Worm (Caenorhabditis elegans) whole organism, young adult: ENCODE data around the gene ZK546.5.
"Not testable (repeated sequence)": the region's sequence is repeated elsewhere in the genome, so short reads cannot be mapped to it uniquely, and the experiment has no call there.

Experiments used
- B0035.1 ChIP-seq: sonication (generic microtip); optimal IDR thresholded peaks from 2 replicates; lab custom pipeline; 2016; ENCODE audit warnings: missing genetic modification characterization, mild to moderate bottlenecking, missing compliant biosample characterization, missing genotype, missing genetic modification reagents
- C06A6.2 ChIP-seq: fragments of 200-800 bp; sonication (Bioruptor generic); conservative IDR thresholded peaks from 2 replicates; pipeline ENCODE4 v1.3.6; 2022; ENCODE audit warnings: missing genetic modification characterization, missing compliant biosample characterization
- D2030.7 ChIP-seq: fragments of 200-800 bp; sonication (Bioruptor generic); IDR thresholded peaks from 2 replicates; pipeline ENCODE4 v1.3.6; 2022; ENCODE audit warnings: missing genetic modification reagents, missing genetic modification characterization, missing compliant biosample characterization
- F10E7.11 ChIP-seq: sonication (generic microtip); optimal IDR thresholded peaks from 2 replicates; lab custom pipeline; 2017; ENCODE audit warnings: mild to moderate bottlenecking, missing genetic modification characterization, moderate library complexity, missing compliant biosample characterization
- F23B12.7 ChIP-seq: sonication (generic microtip); optimal IDR thresholded peaks from 2 replicates; lab custom pipeline; 2017; ENCODE audit warnings: missing genetic modification characterization, mild to moderate bottlenecking, missing compliant biosample characterization, antibody characterized with exemption, moderate library complexity; ENCODE audit not compliant: insufficient read depth
- F33H1.4 ChIP-seq: fragments of 200-800 bp; sonication (Bioruptor generic); IDR thresholded peaks from 2 replicates; pipeline ENCODE4 v1.3.6; 2022; ENCODE audit warnings: missing genetic modification reagents, missing genetic modification characterization, missing compliant biosample characterization
- F39B2.1 ChIP-seq: fragments of 200-800 bp; sonication (Bioruptor generic); IDR thresholded peaks from 2 replicates; pipeline ENCODE4 v1.3.6; 2022; ENCODE audit warnings: missing genetic modification reagents, missing genetic modification characterization, missing compliant biosample characterization
- Y56A3A.18 ChIP-seq: fragments of 200-800 bp; sonication (Bioruptor generic); IDR thresholded peaks from 2 replicates; pipeline ENCODE4 v1.3.6; 2022; ENCODE audit warnings: missing genetic modification reagents, missing genetic modification characterization, missing compliant biosample characterization
- ZK185.1 ChIP-seq: sonication (generic microtip); optimal IDR thresholded peaks from 2 replicates; lab custom pipeline; 2016; ENCODE audit warnings: mild to moderate bottlenecking, missing genetic modification characterization, missing compliant biosample characterization; ENCODE audit not compliant: poor library complexity, severe bottlenecking
- ama-1 ChIP-seq, 3 experiments: fragments of 150-350 bp in 1 of 3; sonication (generic microtip) in 2 of 3; optimal IDR thresholded peaks; 2 replicates each; lab custom pipeline; 2014 to 2018; ENCODE audit warnings: missing biosample characterization in 2 of 3, missing genetic modification characterization in 2 of 3, missing genetic modification reagents in 2 of 3
- aptf-3 ChIP-seq: fragments of 200-800 bp; sonication (Bioruptor generic); IDR thresholded peaks from 2 replicates; pipeline ENCODE4 v1.3.6; 2022; ENCODE audit warnings: missing genetic modification characterization, missing compliant biosample characterization
- atf-7 ChIP-seq: sonication (generic microtip); optimal IDR thresholded peaks from 2 replicates; lab custom pipeline; 2017; ENCODE audit warnings: mild to moderate bottlenecking, missing genetic modification characterization, missing compliant biosample characterization
- attf-3 ChIP-seq: fragments of 200-800 bp; sonication (Bioruptor generic); conservative IDR thresholded peaks from 2 replicates; pipeline ENCODE4 v1.3.6; 2022; ENCODE audit warnings: missing genetic modification reagents, missing genetic modification characterization, missing compliant biosample characterization
- attf-5 ChIP-seq: fragments of 200-800 bp; sonication (Bioruptor generic); optimal IDR thresholded peaks from 2 replicates; lab custom pipeline; 2018; ENCODE audit warnings: mild to moderate bottlenecking, missing genetic modification characterization, missing compliant biosample characterization
- cebp-2 ChIP-seq: fragments of 200-800 bp; sonication (Bioruptor generic); IDR thresholded peaks from 2 replicates; pipeline ENCODE4 v1.3.6; 2022; ENCODE audit warnings: missing genetic modification characterization, missing compliant biosample characterization
- ceh-79 ChIP-seq: sonication (generic microtip); optimal IDR thresholded peaks from 2 replicates; lab custom pipeline; 2017; ENCODE audit warnings: mild to moderate bottlenecking, missing genetic modification characterization, missing compliant biosample characterization
- chd-7 ChIP-seq: sonication (generic microtip); optimal IDR thresholded peaks from 2 replicates; lab custom pipeline; 2016; ENCODE audit warnings: mild to moderate bottlenecking, missing genetic modification characterization, moderate library complexity, missing compliant biosample characterization
- die-1 ChIP-seq: sonication (generic microtip); optimal IDR thresholded peaks from 2 replicates; lab custom pipeline; 2016; ENCODE audit warnings: missing genotype, mild to moderate bottlenecking, missing genetic modification characterization, missing compliant biosample characterization
- dpff-1 ChIP-seq: sonication (generic microtip); optimal IDR thresholded peaks from 2 replicates; lab custom pipeline; 2017; ENCODE audit warnings: mild to moderate bottlenecking, missing genetic modification characterization, missing compliant biosample characterization
- efl-1 ChIP-seq: fragments of 150-350 bp; optimal IDR thresholded peaks from 2 replicates; lab custom pipeline; 2014; ENCODE audit warnings: missing biosample characterization, missing genetic modification reagents, missing genetic modification characterization
- egl-44 ChIP-seq: fragments of 200-800 bp; sonication (Bioruptor generic); IDR thresholded peaks from 2 replicates; pipeline ENCODE4 v1.3.6; 2022; ENCODE audit warnings: missing genetic modification reagents, missing genetic modification characterization, missing compliant biosample characterization
- hlh-12 ChIP-seq: sonication (generic microtip); optimal IDR thresholded peaks from 2 replicates; lab custom pipeline; 2016; ENCODE audit warnings: missing genetic modification characterization, missing compliant biosample characterization
- hlh-26 ChIP-seq: fragments of 200-800 bp; sonication (Bioruptor generic); conservative IDR thresholded peaks from 2 replicates; pipeline ENCODE4 v1.3.6; 2022; ENCODE audit warnings: missing genetic modification reagents, missing genetic modification characterization, missing compliant biosample characterization
- let-526 ChIP-seq: fragments of 200-800 bp; sonication (Bioruptor generic); IDR thresholded peaks from 2 replicates; pipeline ENCODE4 v1.3.6; 2022; ENCODE audit warnings: missing genetic modification reagents, missing genetic modification characterization, missing compliant biosample characterization
- let-607 ChIP-seq, 2 experiments: fragments of 200-800 bp in 1 of 2; sonication (Bioruptor generic) in 1 of 2; sonication (generic microtip) in 1 of 2; optimal IDR thresholded peaks; 2 replicates each; lab custom pipeline; 2016 to 2018; ENCODE audit warnings: mild to moderate bottlenecking in 2 of 2, missing compliant biosample characterization in 2 of 2, missing genetic modification characterization in 2 of 2, moderate library complexity in 2 of 2, missing genotype in 1 of 2
- lin-40 ChIP-seq: sonication (generic microtip); optimal IDR thresholded peaks from 2 replicates; lab custom pipeline; 2016; ENCODE audit warnings: missing genetic modification characterization, mild to moderate bottlenecking, missing compliant biosample characterization, missing genotype, missing genetic modification reagents
- lin-54 ChIP-seq: fragments of 200-800 bp; sonication (Bioruptor generic); optimal IDR thresholded peaks from 2 replicates; lab custom pipeline; 2018; ENCODE audit warnings: mild to moderate bottlenecking, missing genetic modification characterization, missing compliant biosample characterization
- lsy-27 ChIP-seq: sonication (generic microtip); optimal IDR thresholded peaks from 2 replicates; lab custom pipeline; 2017; ENCODE audit warnings: missing genetic modification characterization, mild to moderate bottlenecking, missing compliant biosample characterization, antibody characterized with exemption, missing genotype, borderline replicate concordance; ENCODE audit not compliant: insufficient read depth
- madf-6 ChIP-seq: fragments of 200-800 bp; sonication (Bioruptor generic); IDR thresholded peaks from 2 replicates; pipeline ENCODE4 v1.3.6; 2022; ENCODE audit warnings: missing genetic modification reagents, missing genetic modification characterization, missing compliant biosample characterization
- madf-8 ChIP-seq: fragments of 200-800 bp; sonication (Bioruptor generic); conservative IDR thresholded peaks from 2 replicates; pipeline ENCODE4 v1.3.6; 2022; ENCODE audit warnings: missing genetic modification reagents, missing genetic modification characterization, missing compliant biosample characterization
- mes-4 ChIP-seq: sonication (generic microtip); optimal IDR thresholded peaks from 2 replicates; lab custom pipeline; 2016; ENCODE audit warnings: missing genotype, missing genetic modification characterization, missing compliant biosample characterization
- mxl-1 ChIP-seq: sonication (generic microtip); optimal IDR thresholded peaks from 2 replicates; lab custom pipeline; 2016; ENCODE audit warnings: missing genetic modification characterization, missing compliant biosample characterization
- nhr-120 ChIP-seq: fragments of 200-800 bp; sonication (Bioruptor generic); IDR thresholded peaks from 2 replicates; pipeline ENCODE4 v1.3.6; 2022; ENCODE audit warnings: missing genetic modification characterization, missing compliant biosample characterization
- pbrm-1 ChIP-seq: fragments of 200-800 bp; sonication (Bioruptor generic); IDR thresholded peaks from 2 replicates; pipeline ENCODE4 v1.3.6; 2022; ENCODE audit warnings: missing genetic modification reagents, missing genetic modification characterization, missing compliant biosample characterization
- repo-1 ChIP-seq: sonication (generic microtip); optimal IDR thresholded peaks from 2 replicates; lab custom pipeline; 2017; ENCODE audit warnings: mild to moderate bottlenecking, missing genetic modification characterization, missing compliant biosample characterization
- sea-2 ChIP-seq: fragments of 200-800 bp; sonication (Bioruptor generic); IDR thresholded peaks from 2 replicates; pipeline ENCODE4 v1.3.6; 2022; ENCODE audit warnings: missing genetic modification characterization, missing compliant biosample characterization
- snpc-3.4 ChIP-seq: sonication (generic microtip); optimal IDR thresholded peaks from 2 replicates; lab custom pipeline; 2017; ENCODE audit warnings: missing genetic modification characterization, mild to moderate bottlenecking, missing compliant biosample characterization, antibody characterized with exemption, moderate library complexity, missing genotype, missing genetic modification reagents
- somi-1 ChIP-seq: fragments of 200-800 bp; sonication (Bioruptor generic); optimal IDR thresholded peaks from 2 replicates; lab custom pipeline; 2018; ENCODE audit warnings: mild to moderate bottlenecking, missing genetic modification characterization, missing compliant biosample characterization
- tbp1 ChIP-seq: fragments of 200-800 bp; sonication (Bioruptor generic); optimal IDR thresholded peaks from 2 replicates; lab custom pipeline; 2018; ENCODE audit warnings: mild to moderate bottlenecking, missing genetic modification characterization, missing compliant biosample characterization
- tlf-1 ChIP-seq: fragments of 200-800 bp; sonication (Bioruptor generic); optimal IDR thresholded peaks from 2 replicates; lab custom pipeline; 2018; ENCODE audit warnings: mild to moderate bottlenecking, missing genetic modification characterization, missing compliant biosample characterization
- unc-130 ChIP-seq: sonication (generic microtip); optimal IDR thresholded peaks from 2 replicates; lab custom pipeline; 2016; ENCODE audit warnings: missing genetic modification reagents, missing genetic modification characterization, missing compliant biosample characterization
- unc-62 ChIP-seq: fragments of 150-350 bp; optimal IDR thresholded peaks from 2 replicates; lab custom pipeline; 2014; ENCODE audit warnings: missing biosample characterization, missing genetic modification reagents, missing genetic modification characterization
- zfh-2 ChIP-seq: fragments of 200-800 bp; sonication (Bioruptor generic); conservative IDR thresholded peaks from 2 replicates; pipeline ENCODE4 v1.3.6; 2022; ENCODE audit warnings: missing genetic modification reagents, missing genetic modification characterization, missing compliant biosample characterization
- ztf-25 ChIP-seq: fragments of 200-800 bp; sonication (Bioruptor generic); IDR thresholded peaks from 2 replicates; pipeline ENCODE4 v1.3.6; 2022; ENCODE audit warnings: missing genetic modification reagents, missing genetic modification characterization, missing compliant biosample characterization
- ztf-26 ChIP-seq: sonication (generic microtip); optimal IDR thresholded peaks from 2 replicates; lab custom pipeline; 2017; ENCODE audit warnings: missing genetic modification characterization, missing compliant biosample characterization

The ZK546.5 gene

DNA sequence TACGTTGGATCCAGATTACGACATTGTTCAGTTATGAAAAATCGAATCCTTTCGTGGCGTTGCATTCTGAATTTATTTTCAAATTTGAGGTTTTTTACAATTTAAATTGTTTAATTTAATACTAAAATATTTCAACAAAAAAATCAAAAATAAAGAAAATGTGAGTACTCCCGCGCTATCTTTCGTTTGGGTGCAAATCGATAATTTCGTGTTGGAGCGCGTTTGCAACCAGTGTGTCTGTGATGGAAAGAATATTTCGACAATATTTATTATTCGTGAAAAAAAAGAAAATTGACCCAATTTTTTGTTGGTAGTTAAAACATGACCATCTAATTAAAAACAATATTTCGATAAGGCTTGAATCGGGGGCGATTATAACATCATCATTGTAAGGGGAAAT lies 33.6 kb upstream of the ZK546.5 start, which contains the start of gene R05F9.9 (continued):
- TF ChIP-seq lin-40 (tag; lab: Kevin White, UChicago): peak; percentile 8
- 0 out of 2 replicates have a peak, but pooled peaks have one; percentile 15 for TF ChIP-seq F39B2.1
- TF ChIP-seq sea-2 (GFP tag; lab: Robert Waterston, UW): no peak
- TF ChIP-seq ztf-25 (GFP tag; lab: Robert Waterston, UW): no peak
- peak; percentile 6; the same call in 1 of the 2 replicates for TF ChIP-seq F33H1.4 (GFP tag; lab: Robert Waterston, UW)
- TF ChIP-seq repo-1 (tag; lab: Kevin White, UChicago): peak; percentile 56
- peak; percentile 27 for TF ChIP-seq mxl-1
- TF ChIP-seq ama-1 (optimal IDR thresholded peaks at IDR 0.05; lab: Kevin White, UChicago): peak; percentile 64
- no peak for TF ChIP-seq ama-1 (GFP tag; optimal IDR thresholded peaks at IDR 0.05; lab: Kevin White, UChicago)
- no peak for TF ChIP-seq unc-62 (GFP tag; lab: Kevin White, UChicago)
- no peak for TF ChIP-seq pbrm-1
- TF ChIP-seq egl-44 (GFP tag; lab: Robert Waterston, UW): no peak
- no peak for TF ChIP-seq B0035.1 (tag; lab: Kevin White, UChicago)
- TF ChIP-seq madf-6: peak; percentile 51
- peak; percentile 43 for TF ChIP-seq tbp1 (GFP tag; lab: Kevin White, UChicago)
- peak; percentile 37 for TF ChIP-seq ztf-26 (tag; lab: Kevin White, UChicago)
- peak; percentile 37 for TF ChIP-seq ZK185.1
- TF ChIP-seq ceh-79 (tag; lab: Kevin White, UChicago): peak; percentile 12

DNA sequence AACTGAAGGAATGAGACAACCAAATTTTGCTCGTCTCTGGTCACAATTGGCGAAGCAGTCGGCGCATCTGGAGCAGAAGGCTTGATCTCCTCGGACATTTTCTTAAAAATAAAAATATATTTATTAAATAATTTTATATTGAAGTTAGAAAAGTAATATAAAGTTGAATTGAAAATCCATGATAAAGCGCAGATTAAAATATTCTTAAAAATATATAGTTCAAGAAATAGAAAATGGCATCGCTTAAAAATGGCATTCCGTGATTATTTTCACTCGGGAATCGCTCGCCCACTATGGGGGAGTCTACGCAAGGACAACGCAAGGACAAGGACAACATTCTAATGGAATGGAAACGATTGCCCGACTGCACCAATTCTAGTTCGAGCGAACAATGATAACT lies 31.9 kb upstream of the ZK546.5 start, which contains the start of gene sgt-1:
sgt-1 (minus strand) TSS at position 101 of the 400 bp plus-strand sequence.
- TF ChIP-seq unc-130 (GFP tag; lab: Kevin White, UChicago); madf-8; chd-7 (tag; lab: Kevin White, UChicago): not testable (repeated sequence)

DNA sequence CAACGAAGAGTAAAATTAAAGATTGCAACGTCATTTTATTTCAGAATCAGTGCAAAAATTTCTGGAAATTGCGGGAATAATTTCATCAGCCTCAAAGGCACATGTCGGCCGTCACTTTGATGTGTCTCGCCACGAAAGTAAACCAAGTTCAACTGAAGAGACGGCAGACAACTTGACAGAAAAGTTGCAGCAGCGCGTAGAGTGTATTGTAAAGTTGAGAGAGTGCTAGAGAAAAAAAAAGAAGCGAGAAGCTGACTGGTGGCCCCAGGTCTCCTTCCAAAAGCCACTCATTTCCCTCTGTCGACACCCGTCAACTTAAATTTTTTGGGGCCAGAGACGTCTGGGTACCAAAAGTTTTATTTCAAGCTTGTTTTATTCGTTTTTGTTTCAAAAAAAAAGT lies 31.3 kb upstream of the ZK546.5 start:
- TF ChIP-seq let-526 (GFP tag; lab: Robert Waterston, UW): peak; percentile 32; the same call in 1 of the 2 replicates
- peak; percentile 60 for TF ChIP-seq lsy-27
- TF ChIP-seq C06A6.2: no peak
- peak; percentile 40 for TF ChIP-seq attf-5 (GFP tag; lab: Kevin White, UChicago)
- peak; percentile 84 for TF ChIP-seq F33H1.4 (GFP tag; lab: Robert Waterston, UW)
- no peak for TF ChIP-seq hlh-12
- TF ChIP-seq aptf-3 (GFP tag; lab: Robert Waterston, UW): no peak
- TF ChIP-seq mes-4 (tag; lab: Kevin White, UChicago): no peak
- TF ChIP-seq zfh-2: no peak; the same call in 1 of the 2 replicates
- TF ChIP-seq let-607 (tag; optimal IDR thresholded peaks at IDR 0.05; lab: Kevin White, UChicago): no peak
- no peak for TF ChIP-seq attf-3 (GFP tag; lab: Robert Waterston, UW)
- no peak for TF ChIP-seq F10E7.11 (tag; lab: Kevin White, UChicago)
- TF ChIP-seq madf-6: peak; percentile 82
- no peak for TF ChIP-seq hlh-26 (GFP tag; lab: Robert Waterston, UW)
- no peak for TF ChIP-seq dpff-1 (tag; lab: Kevin White, UChicago)
- peak; percentile 29 for TF ChIP-seq unc-62 (GFP tag; lab: Kevin White, UChicago)
- TF ChIP-seq tlf-1 (GFP tag; lab: Kevin White, UChicago): peak; percentile 46
- TF ChIP-seq atf-7 (tag; lab: Kevin White, UChicago): no peak
- TF ChIP-seq die-1 (tag; lab: Kevin White, UChicago): no peak
- TF ChIP-seq D2030.7: peak; percentile 69
- peak; percentile 69 for TF ChIP-seq efl-1 (GFP tag; lab: Kevin White, UChicago)
- no peak for TF ChIP-seq Y56A3A.18 (GFP tag; lab: Robert Waterston, UW)
- no peak for TF ChIP-seq ama-1 (optimal IDR thresholded peaks at IDR 0.05; lab: Kevin White, UChicago)
- TF ChIP-seq ama-1 (GFP tag; optimal IDR thresholded peaks at IDR 0.05; lab: Kevin White, UChicago): no peak
- TF ChIP-seq nhr-120 (GFP tag; lab: Robert Waterston, UW): no peak
- no peak for TF ChIP-seq somi-1 (GFP tag; lab: Kevin White, UChicago)
- no peak for TF ChIP-seq egl-44 (GFP tag; lab: Robert Waterston, UW)
- TF ChIP-seq F23B12.7: peak; percentile 80
- no peak for TF ChIP-seq cebp-2 (GFP tag; lab: Robert Waterston, UW)
- peak; percentile 68 for TF ChIP-seq lin-54 (GFP tag; lab: Kevin White, UChicago)
- peak; percentile 60 for TF ChIP-seq snpc-3.4 (tag; lab: Kevin White, UChicago)
